Fruit fly (Drosophila melanogaster) whole organism, adult: ENCODE measurements around the gene Plzf.
A peak's percentile ranks its signal among the peaks of the same experiment; 100 is the strongest.

ENCODE experiments used
- CG11617 ChIP-seq: fragments of 200-800 bp; sonication (Bioruptor generic); optimal IDR thresholded peaks from 2 replicates; lab custom pipeline; 2017; ENCODE audit warnings: mild to moderate bottlenecking, missing biosample characterization, missing genetic modification reagents, missing genetic modification characterization
- CG12768 ChIP-seq: fragments of 200-800 bp; sonication (Bioruptor generic); optimal IDR thresholded peaks from 2 replicates; lab custom pipeline; 2017; ENCODE audit warnings: missing biosample characterization, missing genetic modification characterization, mild to moderate bottlenecking, moderate library complexity, missing genetic modification reagents
- CG14711 ChIP-seq: fragments of 200-800 bp; sonication (Bioruptor generic); optimal IDR thresholded peaks from 2 replicates; lab custom pipeline; 2018; ENCODE audit warnings: missing biosample characterization, mild to moderate bottlenecking, missing genetic modification characterization, moderate library complexity
- CG1620 ChIP-seq: fragments of 200-800 bp; sonication (Bioruptor generic); optimal IDR thresholded peaks from 2 replicates; lab custom pipeline; 2016; ENCODE audit warnings: missing biosample characterization, missing genetic modification characterization
- CG33017 ChIP-seq: fragments of 200-800 bp; sonication (Bioruptor generic); optimal IDR thresholded peaks from 2 replicates; lab custom pipeline; 2018; ENCODE audit warnings: missing biosample characterization, mild to moderate bottlenecking, missing genetic modification characterization, moderate library complexity
- CG5204 ChIP-seq: fragments of 200-800 bp; sonication (Bioruptor generic); optimal IDR thresholded peaks from 2 replicates; lab custom pipeline; 2016; ENCODE audit warnings: missing biosample characterization, missing genetic modification characterization
- CG7045 ChIP-seq: fragments of 200-800 bp; sonication (Bioruptor generic); optimal IDR thresholded peaks from 2 replicates; lab custom pipeline; 2017; ENCODE audit warnings: missing biosample characterization, mild to moderate bottlenecking, missing genetic modification characterization
- CG7101 ChIP-seq: fragments of 200-800 bp; sonication (Bioruptor generic); optimal IDR thresholded peaks from 2 replicates; lab custom pipeline; 2018; ENCODE audit warnings: missing biosample characterization, mild to moderate bottlenecking, missing genetic modification characterization, moderate library complexity
- Clk ChIP-seq: fragments of 200-800 bp; sonication (Bioruptor generic); optimal IDR thresholded peaks from 2 replicates; lab custom pipeline; 2017; ENCODE audit warnings: missing biosample characterization, missing genetic modification characterization
- Crg-1 ChIP-seq: fragments of 200-800 bp; sonication (Bioruptor generic); optimal IDR thresholded peaks from 2 replicates; lab custom pipeline; 2016; ENCODE audit warnings: missing biosample characterization, missing genetic modification characterization
- Hr96 ChIP-seq: fragments of 200-800 bp; sonication (Bioruptor generic); optimal IDR thresholded peaks from 2 replicates; lab custom pipeline; 2016; ENCODE audit warnings: missing biosample characterization, missing genetic modification characterization
- Mnt ChIP-seq: fragments of 200-800 bp; sonication (Bioruptor generic); optimal IDR thresholded peaks from 2 replicates; lab custom pipeline; 2016; ENCODE audit warnings: missing biosample characterization, mild to moderate bottlenecking, missing genetic modification characterization
- bab1 ChIP-seq: fragments of 200-800 bp; sonication (Bioruptor generic); optimal IDR thresholded peaks from 3 replicates; lab custom pipeline; 2019; ENCODE audit warnings: missing biosample characterization, mild to moderate bottlenecking, missing genetic modification characterization, moderate library complexity
- cic ChIP-seq: fragments of 200-800 bp; sonication (Bioruptor generic); optimal IDR thresholded peaks from 2 replicates; lab custom pipeline; 2017; ENCODE audit warnings: missing biosample characterization, mild to moderate bottlenecking, missing genetic modification characterization, moderate library complexity
- cnc ChIP-seq, 2 experiments: fragments of >200 bp; optimal IDR thresholded peaks; 2 replicates each; lab custom pipeline; 2017
- kay ChIP-seq: fragments of 200-800 bp; sonication (Bioruptor generic); peaks from one replicate; lab custom pipeline; 2016; ENCODE audit warnings: missing biosample characterization, missing genetic modification characterization, borderline replicate concordance
- ovo ChIP-seq: fragments of 200-800 bp; sonication (Bioruptor generic); optimal IDR thresholded peaks from 2 replicates; lab custom pipeline; 2016; ENCODE audit warnings: missing biosample characterization, missing genetic modification characterization
- pad ChIP-seq: fragments of 200-800 bp; sonication (Bioruptor generic); optimal IDR thresholded peaks from 3 replicates; lab custom pipeline; 2017; ENCODE audit warnings: missing biosample characterization, missing genetic modification characterization, mild to moderate bottlenecking, moderate library complexity, missing genetic modification reagents
- tj ChIP-seq: fragments of 200-800 bp; sonication (Bioruptor generic); optimal IDR thresholded peaks from 3 replicates; lab custom pipeline; 2017; ENCODE audit warnings: missing biosample characterization, mild to moderate bottlenecking, missing genetic modification characterization, moderate library complexity
- toe ChIP-seq: fragments of 200-800 bp; sonication (Bioruptor generic); optimal IDR thresholded peaks from 2 replicates; lab custom pipeline; 2016; ENCODE audit warnings: missing biosample characterization, missing genetic modification characterization

The Plzf gene

dm6 chr2L:12045941-12046855 lies 2.5 kb downstream of the Plzf start, which contains the start of gene CG6770:
Gene CG6770 (minus strand): TSS chr2L:12046118.
- peak; percentile 79 for TF ChIP-seq CG1620 (GFP tag; lab: Kevin White, UChicago)
- TF ChIP-seq kay = peak; percentile 93
- peak; percentile 45 for TF ChIP-seq cic
- TF ChIP-seq toe = peak; percentile 85
- TF ChIP-seq tj (GFP tag; lab: Kevin White, UChicago) = peak; percentile 96
- TF ChIP-seq CG7101 (tag; lab: Kevin White, UChicago) = peak; percentile 97
- TF ChIP-seq CG7045 (GFP tag; lab: Kevin White, UChicago) = peak; percentile 82
- TF ChIP-seq CG33017 = peak; percentile 97
- TF ChIP-seq CG12768 (GFP tag; lab: Kevin White, UChicago) = peak; percentile 92
- peak; percentile 74 for TF ChIP-seq Crg-1 (GFP tag; lab: Kevin White, UChicago)
- TF ChIP-seq Clk (GFP tag; lab: Kevin White, UChicago) = no peak
- peak; percentile 95 for TF ChIP-seq CG11617 (GFP tag; lab: Kevin White, UChicago)
- no peak for TF ChIP-seq cnc (optimal IDR thresholded peaks at IDR 0.05; lab: Kevin White, UChicago)
- TF ChIP-seq CG5204 (GFP tag; lab: Kevin White, UChicago) = peak; percentile 85
- peak; percentile 43 for TF ChIP-seq pad (GFP tag; lab: Kevin White, UChicago)
- TF ChIP-seq ovo (GFP tag; lab: Kevin White, UChicago) = peak; percentile 27
- peak; percentile 89 for TF ChIP-seq bab1 (GFP tag; lab: Kevin White, UChicago)
- TF ChIP-seq Hr96 (GFP tag; lab: Kevin White, UChicago) = peak; percentile 75
- TF ChIP-seq CG14711 (tag; lab: Kevin White, UChicago) = peak; percentile 100
- TF ChIP-seq Mnt (GFP tag; lab: Kevin White, UChicago) = peak; percentile 70

dm6 chr2L:12045578-12045940 lies 3.2 kb downstream of the Plzf start:
- no peak for TF ChIP-seq kay
- no peak for TF ChIP-seq cic
- TF ChIP-seq CG7101 (tag; lab: Kevin White, UChicago) = no peak
- TF ChIP-seq CG14711 (tag; lab: Kevin White, UChicago) = no peak
- TF ChIP-seq cnc (optimal IDR thresholded peaks at IDR 0.05; lab: Kevin White, UChicago) = peak in 1 of 2 experiments; percentile 48
- TF ChIP-seq Crg-1 (GFP tag; lab: Kevin White, UChicago) = no peak
- no peak for TF ChIP-seq bab1 (GFP tag; lab: Kevin White, UChicago)
- TF ChIP-seq CG7045 (GFP tag; lab: Kevin White, UChicago) = no peak
- no peak for TF ChIP-seq ovo (GFP tag; lab: Kevin White, UChicago)
- no peak for TF ChIP-seq CG33017
- no peak for TF ChIP-seq CG1620 (GFP tag; lab: Kevin White, UChicago)
- TF ChIP-seq pad (GFP tag; lab: Kevin White, UChicago) = peak; percentile 81
- no peak for TF ChIP-seq CG12768 (GFP tag; lab: Kevin White, UChicago)
- TF ChIP-seq CG5204 (GFP tag; lab: Kevin White, UChicago) = no peak

dm6 chr2L:12044613-12045350 lies 3.9 kb downstream of the Plzf start, which contains the start of gene CG6785:
Gene CG6785 (minus strand): TSS chr2L:12045200.
- peak; percentile 60 for TF ChIP-seq toe
- TF ChIP-seq Mnt (GFP tag; lab: Kevin White, UChicago) = peak; percentile 78
- peak; percentile 61 for TF ChIP-seq Hr96 (GFP tag; lab: Kevin White, UChicago)
- peak; percentile 87 for TF ChIP-seq cic
- TF ChIP-seq kay = peak; percentile 96
- peak; percentile 79 for TF ChIP-seq CG5204 (GFP tag; lab: Kevin White, UChicago)
- peak; percentile 93 for TF ChIP-seq bab1 (GFP tag; lab: Kevin White, UChicago)
- peak; percentile 69 for TF ChIP-seq pad (GFP tag; lab: Kevin White, UChicago)
- TF ChIP-seq CG14711 (tag; lab: Kevin White, UChicago) = peak; percentile 87
- TF ChIP-seq ovo (GFP tag; lab: Kevin White, UChicago) = peak; percentile 73
- TF ChIP-seq Clk (GFP tag; lab: Kevin White, UChicago) = peak; percentile 56
- peak; percentile 81 for TF ChIP-seq tj (GFP tag; lab: Kevin White, UChicago)
- peak; percentile 83 for TF ChIP-seq CG7045 (GFP tag; lab: Kevin White, UChicago)
- no peak for TF ChIP-seq cnc (optimal IDR thresholded peaks at IDR 0.05; lab: Kevin White, UChicago)
- TF ChIP-seq CG33017 = peak; percentile 88
- TF ChIP-seq CG11617 (GFP tag; lab: Kevin White, UChicago) = peak; percentile 95
- TF ChIP-seq CG1620 (GFP tag; lab: Kevin White, UChicago) = peak; percentile 71
- TF ChIP-seq CG7101 (tag; lab: Kevin White, UChicago) = peak; percentile 96
- peak; percentile 92 for TF ChIP-seq Crg-1 (GFP tag; lab: Kevin White, UChicago)
- TF ChIP-seq CG12768 (GFP tag; lab: Kevin White, UChicago) = peak; percentile 90

dm6 chr2L:12040510-12040909 lies 8.2 kb downstream of the Plzf start, which contains the start of gene CG6766:
Gene CG6766 (minus strand): TSS chr2L:12040689.
- TF ChIP-seq ovo (GFP tag; lab: Kevin White, UChicago) = no peak
- peak; percentile 51 for TF ChIP-seq bab1 (GFP tag; lab: Kevin White, UChicago)
- TF ChIP-seq tj (GFP tag; lab: Kevin White, UChicago) = peak; percentile 18

dm6 chr2L:12038177-12038581 lies 10.5 kb downstream of the Plzf start, which contains the start of gene Tom70:
Gene Tom70 (minus strand): TSS chr2L:12038511.
- TF ChIP-seq cnc (optimal IDR thresholded peaks at IDR 0.05; lab: Kevin White, UChicago) (no peak), Mnt (GFP tag; lab: Kevin White, UChicago) (peak; percentile 81), Clk (GFP tag; lab: Kevin White, UChicago) (no peak), Crg-1 (GFP tag; lab: Kevin White, UChicago) (no peak), ovo (GFP tag; lab: Kevin White, UChicago) (peak; percentile 13), cic (no peak), pad (GFP tag; lab: Kevin White, UChicago) (no peak), bab1 (GFP tag; lab: Kevin White, UChicago) (no peak), CG11617 (GFP tag; lab: Kevin White, UChicago) (no peak)
